Fruit fly (Drosophila melanogaster): ENCODE data around the gene CG7083.
A peak's percentile ranks its signal among the peaks of the same experiment; 100 is the strongest.

The CG7083 gene

DNA sequence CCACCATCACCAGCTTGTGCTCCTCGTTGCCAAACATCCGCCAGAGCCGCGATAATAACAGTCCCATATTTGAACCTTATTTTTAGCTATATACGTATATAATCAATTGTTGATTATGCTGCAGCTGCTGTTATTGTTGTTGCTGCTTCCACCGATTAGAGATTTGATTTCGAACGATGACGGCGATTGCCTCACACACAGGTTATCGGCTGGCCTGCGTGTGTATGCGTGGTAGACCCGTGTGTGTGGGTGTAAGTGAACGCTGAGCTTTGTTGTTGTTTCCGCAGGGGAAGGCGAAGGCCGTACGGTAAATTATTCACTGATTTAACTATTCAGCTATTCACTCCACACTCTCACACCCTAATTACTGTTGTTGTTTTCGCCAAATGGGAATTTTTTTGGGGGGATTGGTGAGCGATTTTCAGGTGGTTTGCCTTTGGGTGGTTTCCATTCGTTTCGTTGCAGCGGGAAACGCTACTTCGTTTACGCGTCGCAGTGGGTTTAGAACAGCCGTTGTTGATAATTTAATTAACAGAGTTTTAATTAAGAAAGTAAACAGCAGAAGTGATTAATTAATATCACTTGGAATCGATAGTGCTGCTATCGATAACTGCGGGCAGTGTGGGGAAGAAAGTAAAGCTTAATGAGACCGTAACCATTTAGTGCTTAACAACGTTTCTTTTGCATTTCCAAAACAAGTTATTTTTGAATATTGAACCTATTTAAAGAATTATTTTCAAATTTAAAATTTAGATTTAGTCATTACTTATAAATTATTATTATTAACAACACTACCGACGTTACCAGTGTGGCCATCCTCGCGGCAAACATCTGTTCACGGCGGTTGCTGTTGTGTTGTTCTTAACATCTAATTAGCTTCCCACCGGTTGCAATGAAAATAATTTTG lies 41.1 kb upstream of the CG7083 start, which contains the start of the genes Arl5 and CG13671 (continued):
- TF ChIP-seq pum (GFP tag; optimal IDR thresholded peaks at IDR 0.05) (peak; percentile 54), CG17802 (tag; optimal IDR thresholded peaks at IDR 0.05) (peak; percentile 56), CG5180 (GFP tag; optimal IDR thresholded peaks at IDR 0.05) (no peak), CG6175 (GFP tag; IDR thresholded peaks at IDR 0.05) (0 out of 3 replicates have a peak, but pooled peaks have one; percentile 42), nmo (GFP tag; optimal IDR thresholded peaks at IDR 0.05) (peak; percentile 81), Doc3 (GFP tag; IDR thresholded peaks at IDR 0.05; ENCODE audit: partially characterized antibody) (peak; percentile 83), Dad (GFP tag; optimal IDR thresholded peaks at IDR 0.05) (peak; percentile 44), sug (tag; optimal IDR thresholded peaks at IDR 0.05) (peak; percentile 60), CG18476 (GFP tag; optimal IDR thresholded peaks at IDR 0.05) (peak; percentile 72), CG14667 (GFP tag; IDR thresholded peaks at IDR 0.05) (peak; percentile 63), mld (GFP tag; IDR thresholded peaks at IDR 0.05; ENCODE audit: partially characterized antibody) (0 out of 3 replicates have a peak, but pooled peaks have one; percentile 56), CG3065 (GFP tag; optimal IDR thresholded peaks at IDR 0.05) (peak; percentile 75), org-1 (GFP tag; optimal IDR thresholded peaks at IDR 0.05) (peak; percentile 28), chn (GFP tag; optimal IDR thresholded peaks at IDR 0.05) (peak; percentile 78), CG3281 (GFP tag; optimal IDR thresholded peaks at IDR 0.05) (peak; percentile 72), CG33213 (GFP tag; optimal IDR thresholded peaks at IDR 0.05) (peak; percentile 74), CG15601 (tag; optimal IDR thresholded peaks at IDR 0.05) (peak; percentile 61), Aef1 (GFP tag; IDR thresholded peaks at IDR 0.05) (peak; percentile 66), CG13775 (GFP tag; optimal IDR thresholded peaks at IDR 0.05) (peak; percentile 81), sd (tag; optimal IDR thresholded peaks at IDR 0.05) (no peak), Drgx (GFP tag; IDR thresholded peaks at IDR 0.05) (peak; percentile 70), chif (GFP tag; optimal IDR thresholded peaks at IDR 0.05) (peak; percentile 60), unc-4 (GFP tag; IDR thresholded peaks at IDR 0.05; ENCODE audit: partially characterized antibody) (peak; percentile 80), twi (tag; optimal IDR thresholded peaks at IDR 0.05) (peak; percentile 49), CG5245 (GFP tag; optimal IDR thresholded peaks at IDR 0.05) (peak; percentile 76), H2.0 (GFP tag; IDR thresholded peaks at IDR 0.05) (peak; percentile 76), Sox102F (GFP tag; optimal IDR thresholded peaks at IDR 0.05) (no peak), CG13624 (GFP tag; optimal IDR thresholded peaks at IDR 0.05) (peak; percentile 42), Nf-YC (tag; optimal IDR thresholded peaks at IDR 0.05) (peak; percentile 37), Fer1 (GFP tag; optimal IDR thresholded peaks at IDR 0.05) (peak; percentile 38), Gsc (GFP tag; IDR thresholded peaks at IDR 0.05) (no peak), tx (GFP tag; optimal IDR thresholded peaks at IDR 0.05) (peak; percentile 62), pfk (GFP tag; optimal IDR thresholded peaks at IDR 0.05) (no peak), kay (GFP tag; optimal IDR thresholded peaks at IDR 0.05) (peak; percentile 74), ato (GFP tag; IDR thresholded peaks at IDR 0.05; ENCODE audit: partially characterized antibody) (peak; percentile 64), CTCF (GFP tag; optimal IDR thresholded peaks at IDR 0.05) (peak; percentile 1), CG34376 (GFP tag; optimal IDR thresholded peaks at IDR 0.05) (peak; percentile 75), CG10147 (GFP tag; optimal IDR thresholded peaks at IDR 0.05) (peak; percentile 63), CG31441 (GFP tag; IDR thresholded peaks at IDR 0.05) (peak; percentile 78), HLH54F (GFP tag; optimal IDR thresholded peaks at IDR 0.05) (peak; percentile 56), CG8765 (GFP tag; IDR thresholded peaks at IDR 0.05) (peak; percentile 58; the same call in 1 of the 2 replicates), Hr3 (GFP tag; optimal IDR thresholded peaks at IDR 0.05) (peak; percentile 86), NC2α (GFP tag; optimal IDR thresholded peaks at IDR 0.05) (peak; percentile 13), CG34224 (GFP tag; IDR thresholded peaks at IDR 0.05; ENCODE audit: partially characterized antibody) (peak; percentile 66; the same call in 2 of the 3 replicates), CG6254 (GFP tag; optimal IDR thresholded peaks at IDR 0.05) (no peak), crp (GFP tag; optimal IDR thresholded peaks at IDR 0.05) (peak in 1 of 2 experiments; percentile 89), CG12942 (GFP tag; optimal IDR thresholded peaks at IDR 0.05) (peak; percentile 86), Pdp1 (GFP tag; optimal IDR thresholded peaks at IDR 0.05) (peak; percentile 50 to 57)

Data from whole organism, embryonic.